Fruit fly (Drosophila melanogaster) whole organism, embryonic: ENCODE measurements around the gene ple.

Experiments
- Awh ChIP-seq: fragments of 200-800 bp; sonication (Bioruptor generic); IDR thresholded peaks from 2 replicates; pipeline ENCODE4, ENCODE4 v1.3.6; 2022; ENCODE audit warnings: missing biosample characterization, missing genetic modification characterization
- CG10321 ChIP-seq: fragments of 200-800 bp; sonication (Bioruptor generic); IDR thresholded peaks from 2 replicates; pipeline ENCODE4 v1.3.6; 2022; ENCODE audit warnings: missing biosample characterization, missing genetic modification characterization
- CG10543 ChIP-seq: fragments of 200-800 bp; sonication (Bioruptor generic); optimal IDR thresholded peaks from 3 replicates; lab custom pipeline; 2017; ENCODE audit warnings: missing biosample characterization, mild to moderate bottlenecking, missing genetic modification characterization, moderate library complexity
- CG10959 ChIP-seq: fragments of 200-800 bp; sonication (Bioruptor generic); IDR thresholded peaks from 2 replicates; pipeline ENCODE4 v1.3.6; 2022; ENCODE audit warnings: missing biosample characterization, missing genetic modification characterization
- CG11696 ChIP-seq: fragments of 200-800 bp; sonication (Bioruptor generic); IDR thresholded peaks from 2 replicates; pipeline ENCODE4 v1.3.6; 2022; ENCODE audit warnings: missing biosample characterization, missing genetic modification characterization
- CG12236 ChIP-seq: fragments of 200-800 bp; sonication (Bioruptor generic); optimal IDR thresholded peaks from 2 replicates; lab custom pipeline; 2016; ENCODE audit warnings: missing biosample characterization, missing genetic modification characterization
- CG1233 ChIP-seq: fragments of 200-800 bp; sonication (Bioruptor generic); optimal IDR thresholded peaks from 4 replicates; lab custom pipeline; 2018; ENCODE audit warnings: missing biosample characterization, mild to moderate bottlenecking, missing genetic modification characterization
- CG13296 ChIP-seq: fragments of 200-800 bp; sonication (Bioruptor generic); optimal IDR thresholded peaks from 3 replicates; lab custom pipeline; 2018; ENCODE audit warnings: missing biosample characterization, mild to moderate bottlenecking, missing genetic modification characterization
- CG13894 ChIP-seq: fragments of 200-800 bp; sonication (Bioruptor generic); optimal IDR thresholded peaks from 3 replicates; lab custom pipeline; 2018; ENCODE audit warnings: missing biosample characterization, mild to moderate bottlenecking, missing genetic modification characterization, moderate library complexity
- CG15011 ChIP-seq: fragments of 200-800 bp; sonication (Bioruptor generic); optimal IDR thresholded peaks from 3 replicates; lab custom pipeline; 2018; ENCODE audit warnings: missing biosample characterization, mild to moderate bottlenecking, missing genetic modification characterization
- CG17612 ChIP-seq: fragments of 200-800 bp; sonication (Bioruptor generic); IDR thresholded peaks from 2 replicates; pipeline ENCODE4 v1.3.6; 2022; ENCODE audit warnings: missing biosample characterization, missing genetic modification characterization
- CG17802 ChIP-seq: fragments of 200-800 bp; sonication (Bioruptor generic); optimal IDR thresholded peaks from 2 replicates; lab custom pipeline; 2018; ENCODE audit warnings: missing biosample characterization, mild to moderate bottlenecking, missing genetic modification characterization, moderate library complexity
- CG2116 ChIP-seq: fragments of 200-800 bp; sonication (Bioruptor generic); optimal IDR thresholded peaks from 3 replicates; lab custom pipeline; 2018; ENCODE audit warnings: missing biosample characterization, mild to moderate bottlenecking, missing genetic modification characterization
- CG2129 ChIP-seq: fragments of 200-800 bp; sonication (Bioruptor generic); IDR thresholded peaks from 2 replicates; pipeline ENCODE4 v1.3.6; 2022; ENCODE audit warnings: missing biosample characterization, missing genetic modification characterization; ENCODE audit not compliant: partially characterized antibody
- CG31224 ChIP-seq: fragments of 200-800 bp; sonication (Bioruptor generic); IDR thresholded peaks from 2 replicates; pipeline ENCODE4 v1.3.6; 2022; ENCODE audit warnings: missing biosample characterization, missing genetic modification characterization
- CG31365 ChIP-seq: fragments of 200-800 bp; sonication (Bioruptor generic); optimal IDR thresholded peaks from 2 replicates; lab custom pipeline; 2018; ENCODE audit warnings: missing biosample characterization, mild to moderate bottlenecking, missing genetic modification characterization
- CG43689 ChIP-seq: fragments of 200-800 bp; sonication (Bioruptor generic); IDR thresholded peaks from 2 replicates; pipeline ENCODE4 v1.3.6; 2022; ENCODE audit warnings: missing biosample characterization, missing genetic modification characterization
- CG6689 ChIP-seq: fragments of 200-800 bp; sonication (Bioruptor generic); IDR thresholded peaks from 2 replicates; pipeline ENCODE4 v1.3.6; 2022; ENCODE audit warnings: missing biosample characterization, missing genetic modification characterization
- CG8281 ChIP-seq: fragments of 200-800 bp; sonication (Bioruptor generic); optimal IDR thresholded peaks from 2 replicates; lab custom pipeline; 2018; ENCODE audit warnings: missing biosample characterization, mild to moderate bottlenecking, missing genetic modification characterization, moderate library complexity
- CG9727 ChIP-seq: fragments of 200-800 bp; sonication (Bioruptor generic); optimal IDR thresholded peaks from 3 replicates; lab custom pipeline; 2017; ENCODE audit warnings: missing biosample characterization, mild to moderate bottlenecking, missing genetic modification characterization
- CkIIα-i1 ChIP-seq: fragments of 200-800 bp; sonication (Bioruptor generic); IDR thresholded peaks from 2 replicates; pipeline ENCODE4 v1.3.6; 2022; ENCODE audit warnings: missing biosample characterization, missing genetic modification characterization
- CoRest ChIP-seq: fragments of 200-800 bp; sonication (Bioruptor generic); optimal IDR thresholded peaks from 3 replicates; lab custom pipeline; 2018; ENCODE audit warnings: missing biosample characterization, mild to moderate bottlenecking, missing genetic modification characterization, moderate library complexity
- CrebB ChIP-seq: fragments of 200-800 bp; sonication (Bioruptor generic); optimal IDR thresholded peaks from 3 replicates; lab custom pipeline; 2018; ENCODE audit warnings: missing biosample characterization, mild to moderate bottlenecking, missing genetic modification characterization
- E2f1 ChIP-seq: fragments of 200-800 bp; sonication (Bioruptor generic); IDR thresholded peaks from 2 replicates; pipeline ENCODE4 v1.3.6; 2022; ENCODE audit warnings: missing biosample characterization, missing genetic modification characterization
- Elba2 ChIP-seq: fragments of 200-800 bp; sonication (Bioruptor generic); optimal IDR thresholded peaks from 3 replicates; lab custom pipeline; 2016; ENCODE audit warnings: missing biosample characterization, missing genetic modification characterization
- Ets97D ChIP-seq: fragments of 200-800 bp; sonication (Bioruptor generic); optimal IDR thresholded peaks from 3 replicates; lab custom pipeline; 2016; ENCODE audit warnings: missing biosample characterization, missing genetic modification characterization
- Fer2 ChIP-seq: fragments of 200-800 bp; sonication (Bioruptor generic); optimal IDR thresholded peaks from 2 replicates; lab custom pipeline; 2018; ENCODE audit warnings: missing biosample characterization, mild to moderate bottlenecking, missing genetic modification characterization, moderate library complexity
- H15 ChIP-seq: fragments of 200-800 bp; sonication (Bioruptor generic); IDR thresholded peaks from 3 replicates; pipeline ENCODE4 v1.3.6; 2022; ENCODE audit warnings: missing biosample characterization, missing genetic modification characterization
- Lpt ChIP-seq: fragments of >200 bp; optimal IDR thresholded peaks from 2 replicates; lab custom pipeline; 2018; ENCODE audit warnings: missing biosample characterization, missing genetic modification characterization
- Nf-YB ChIP-seq: fragments of 200-800 bp; sonication (Bioruptor generic); optimal IDR thresholded peaks from 3 replicates; lab custom pipeline; 2019; ENCODE audit warnings: missing biosample characterization, mild to moderate bottlenecking, missing genetic modification characterization, moderate library complexity
- Sox102F ChIP-seq: fragments of 200-800 bp; sonication (Bioruptor generic); optimal IDR thresholded peaks from 2 replicates; lab custom pipeline; 2018; ENCODE audit warnings: missing biosample characterization, mild to moderate bottlenecking, missing genetic modification characterization, moderate library complexity
- Trl ChIP-seq, 3 experiments: fragments of >200 bp in 2 of 3; fragments of 200-800 bp in 1 of 3; sonication (Bioruptor generic) in 1 of 3; optimal IDR thresholded peaks; 2 replicates in 1 of 3; 3 replicates in 2 of 3; lab custom pipeline; 2016 to 2017; ENCODE audit warnings: missing biosample characterization in 1 of 3, missing genetic modification characterization in 1 of 3
- Xrp1 ChIP-seq: fragments of 200-800 bp; sonication (Bioruptor generic); IDR thresholded peaks from 2 replicates; pipeline ENCODE4 v1.3.6; 2022; ENCODE audit warnings: missing biosample characterization, missing genetic modification characterization
- btn ChIP-seq: fragments of 200-800 bp; sonication (Bioruptor generic); optimal IDR thresholded peaks from 2 replicates; lab custom pipeline; 2016; ENCODE audit warnings: missing biosample characterization, missing genetic modification characterization
- fu2 ChIP-seq: fragments of 200-800 bp; sonication (Bioruptor generic); optimal IDR thresholded peaks from 2 replicates; lab custom pipeline; 2016; ENCODE audit warnings: missing biosample characterization, missing genetic modification characterization
- gce ChIP-seq: fragments of 200-800 bp; sonication (Bioruptor generic); IDR thresholded peaks from 3 replicates; pipeline ENCODE4 v1.3.6; 2022; ENCODE audit warnings: missing biosample characterization, missing genetic modification characterization
- inv ChIP-seq: fragments of 200-800 bp; sonication (Bioruptor generic); IDR thresholded peaks from 2 replicates; pipeline ENCODE4 v1.3.6; 2022; ENCODE audit warnings: missing biosample characterization, missing genetic modification characterization; ENCODE audit not compliant: partially characterized antibody
- lilli ChIP-seq: fragments of 200-800 bp; sonication (Bioruptor generic); optimal IDR thresholded peaks from 3 replicates; lab custom pipeline; 2016; ENCODE audit warnings: missing biosample characterization, missing genetic modification characterization
- lola ChIP-seq, 3 experiments: fragments of >200 bp in 2 of 3; fragments of 200-800 bp in 1 of 3; sonication (Bioruptor generic) in 1 of 3; optimal IDR thresholded peaks; 2 replicates each; lab custom pipeline; 2017 to 2019; ENCODE audit warnings: missing biosample characterization in 3 of 3, missing genetic modification characterization in 3 of 3, mild to moderate bottlenecking in 1 of 3, moderate library complexity in 1 of 3
- maf-S ChIP-seq: fragments of 200-800 bp; sonication (Bioruptor generic); optimal IDR thresholded peaks from 2 replicates; lab custom pipeline; 2016; ENCODE audit warnings: missing biosample characterization, missing genetic modification characterization
- mirr ChIP-seq: fragments of 200-800 bp; sonication (Bioruptor generic); optimal IDR thresholded peaks from 3 replicates; lab custom pipeline; 2018; ENCODE audit warnings: missing biosample characterization, mild to moderate bottlenecking, missing genetic modification characterization
- org-1 ChIP-seq: fragments of 200-800 bp; sonication (Bioruptor generic); optimal IDR thresholded peaks from 2 replicates; lab custom pipeline; 2017; ENCODE audit warnings: missing biosample characterization, missing genetic modification characterization
- p53 ChIP-seq: fragments of 200-800 bp; sonication (Bioruptor generic); optimal IDR thresholded peaks from 2 replicates; lab custom pipeline; 2016; ENCODE audit warnings: missing biosample characterization, missing genetic modification characterization
- row ChIP-seq: fragments of 200-800 bp; sonication (Bioruptor generic); IDR thresholded peaks from 3 replicates; pipeline ENCODE4 v1.3.6; 2022; ENCODE audit warnings: missing biosample characterization, missing genetic modification characterization
- schlank ChIP-seq: fragments of 200-800 bp; sonication (Bioruptor generic); optimal IDR thresholded peaks from 2 replicates; lab custom pipeline; 2018; ENCODE audit warnings: missing biosample characterization, mild to moderate bottlenecking, missing genetic modification characterization
- scrt ChIP-seq: fragments of 200-800 bp; sonication (Bioruptor generic); optimal IDR thresholded peaks from 2 replicates; lab custom pipeline; 2018; ENCODE audit warnings: missing biosample characterization, mild to moderate bottlenecking, missing genetic modification characterization, moderate library complexity
- shn ChIP-seq: fragments of 200-800 bp; sonication (Bioruptor generic); optimal IDR thresholded peaks from 3 replicates; lab custom pipeline; 2016; ENCODE audit warnings: missing biosample characterization, missing genetic modification characterization
- tin ChIP-seq: fragments of 200-800 bp; sonication (Bioruptor generic); optimal IDR thresholded peaks from 3 replicates; lab custom pipeline; 2016; ENCODE audit warnings: missing biosample characterization, missing genetic modification characterization
- usp ChIP-seq: fragments of >200 bp; optimal IDR thresholded peaks from 2 replicates; lab custom pipeline; 2017; ENCODE audit warnings: missing biosample characterization, missing genetic modification characterization
- wdn ChIP-seq: fragments of 200-800 bp; sonication (Bioruptor generic); IDR thresholded peaks from 2 replicates; pipeline ENCODE4 v1.3.6; 2022; ENCODE audit warnings: missing biosample characterization, missing genetic modification characterization
- wor ChIP-seq: fragments of 200-800 bp; sonication (Bioruptor generic); IDR thresholded peaks from 2 replicates; pipeline ENCODE4 v1.3.6; 2022; ENCODE audit warnings: missing biosample characterization, missing genetic modification characterization

Gene ple

dm6 chr3L:6703368-6703807 is 15.9 kb downstream of the ple start, which contains the start of gene SP1173 (continued):
- TF ChIP-seq btn (no peak), shn (no peak), CG31224 (peak; percentile 29; the same call in 1 of the 2 replicates), Fer2 (tag; lab: Kevin White, UChicago) (no peak), Xrp1 (GFP tag; lab: Robert Waterston, UW) (peak; percentile 35; the same call in 1 of the 2 replicates), Trl (optimal IDR thresholded peaks at IDR 0.05; lab: Kevin White, UChicago) (no peak), Trl (GFP tag; optimal IDR thresholded peaks at IDR 0.05; lab: Kevin White, UChicago) (peak; percentile 45), lilli (peak; percentile 29), fu2 (GFP tag; lab: Kevin White, UChicago) (no peak), Sox102F (no peak), CkIIα-i1 (GFP tag; lab: Robert Waterston, UW) (no peak), row (GFP tag; lab: Robert Waterston, UW) (peak; percentile 36; the same call in 2 of the 3 replicates), wor (GFP tag; lab: Robert Waterston, UW) (no peak), gce (GFP tag; lab: Robert Waterston, UW) (peak; percentile 78; the same call in 2 of the 3 replicates), CG13296 (peak; percentile 43), Lpt (GFP tag; lab: Kevin White, UChicago) (no peak), CG13894 (tag; lab: Kevin White, UChicago) (peak; percentile 75), Ets97D (peak; percentile 68), Awh (GFP tag; lab: Robert Waterston, UW) (peak; percentile 37; the same call in 1 of the 2 replicates), CG12236 (GFP tag; lab: Kevin White, UChicago) (no peak), schlank (tag; lab: Kevin White, UChicago) (peak; percentile 4), CoRest (peak; percentile 9), CG11696 (GFP tag; lab: Robert Waterston, UW) (no peak), CG6689 (GFP tag; lab: Robert Waterston, UW) (no peak), CG1233 (GFP tag; lab: Kevin White, UChicago) (no peak), CG43689 (GFP tag; lab: Robert Waterston, UW) (no peak), CG10959 (no peak), CG15011 (GFP tag; lab: Kevin White, UChicago) (no peak), p53 (GFP tag; lab: Kevin White, UChicago) (no peak), E2f1 (GFP tag; lab: Robert Waterston, UW) (peak; percentile 50; the same call in 1 of the 2 replicates), Elba2 (no peak), CG2129 (GFP tag; lab: Robert Waterston, UW) (no peak), lola (GFP tag; optimal IDR thresholded peaks at IDR 0.05; lab: Kevin White, UChicago) (peak in 1 of 3 experiments; percentile 68), inv (GFP tag; lab: Robert Waterston, UW) (no peak), tin (no peak), maf-S (GFP tag; lab: Kevin White, UChicago) (no peak), CG9727 (no peak), CG10543 (GFP tag; lab: Kevin White, UChicago) (peak; percentile 80), CG17612 (GFP tag; lab: Robert Waterston, UW) (peak; percentile 31; the same call in 1 of the 2 replicates), CrebB (tag; lab: Kevin White, UChicago) (peak; percentile 66), scrt (GFP tag; lab: Kevin White, UChicago) (peak; percentile 45), CG2116 (peak; percentile 3), CG10321 (GFP tag; lab: Robert Waterston, UW) (0 out of 2 replicates have a peak, but pooled peaks have one; percentile 24), CG8281 (tag; lab: Kevin White, UChicago) (no peak), usp (GFP tag; lab: Kevin White, UChicago) (no peak), wdn (no peak), mirr (GFP tag; lab: Kevin White, UChicago) (peak; percentile 66), Nf-YB (GFP tag; lab: Kevin White, UChicago) (no peak), CG31365 (tag; lab: Kevin White, UChicago) (peak; percentile 43), CG17802 (tag; lab: Kevin White, UChicago) (no peak), H15 (GFP tag; lab: Robert Waterston, UW) (no peak), org-1 (GFP tag; lab: Kevin White, UChicago) (peak; percentile 13)
